Fruit fly (Drosophila melanogaster): ENCODE results near the gene obst-E.
A peak's percentile ranks its signal among the peaks of the same experiment; 100 is the strongest.

Gene obst-E

DNA sequence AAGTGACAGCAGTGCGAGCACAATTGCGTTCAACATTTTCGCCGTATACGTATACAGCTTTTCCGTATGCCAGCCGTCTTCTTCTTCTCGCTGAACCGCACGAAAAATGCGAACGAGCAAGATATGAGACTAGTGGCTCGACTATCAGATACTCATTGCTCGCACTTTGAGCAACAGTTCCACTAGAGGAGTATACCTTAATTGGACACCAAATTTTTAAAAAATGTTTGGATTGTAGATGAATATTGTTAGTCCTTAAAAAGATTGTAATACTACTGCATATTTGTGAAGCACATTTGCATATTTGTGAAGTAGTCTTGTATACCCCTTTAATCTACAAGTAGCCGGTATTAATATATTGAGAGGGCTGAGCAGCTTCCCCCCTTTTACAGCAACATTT is 12.2 kb upstream of the obst-E start (continued):
- no peak for TF ChIP-seq gfzf (GFP tag; optimal IDR thresholded peaks at IDR 0.05)
- no peak for TF ChIP-seq usp (GFP tag; optimal IDR thresholded peaks at IDR 0.05)
- no peak for TF ChIP-seq CTCF (GFP tag; optimal IDR thresholded peaks at IDR 0.05)
- TF ChIP-seq CG2129 (GFP tag; IDR thresholded peaks at IDR 0.05; ENCODE audit: partially characterized antibody) = no peak
- no peak for TF ChIP-seq CG30403 (GFP tag; optimal IDR thresholded peaks at IDR 0.05)
- 0 out of 3 replicates have a peak, but pooled peaks have one; percentile 25 for TF ChIP-seq CG17361 (GFP tag; IDR thresholded peaks at IDR 0.05)
- TF ChIP-seq CG5180 (GFP tag; optimal IDR thresholded peaks at IDR 0.05) = no peak
- no peak for TF ChIP-seq gsb-n (tag; optimal IDR thresholded peaks at IDR 0.05)
- TF ChIP-seq CG3995 (GFP tag; optimal IDR thresholded peaks at IDR 0.05) = no peak
- peak; percentile 52 for TF ChIP-seq CG18599 (GFP tag; optimal IDR thresholded peaks at IDR 0.05)
- TF ChIP-seq CG3281 (GFP tag; optimal IDR thresholded peaks at IDR 0.05) = peak; percentile 5
- TF ChIP-seq nmo (GFP tag; optimal IDR thresholded peaks at IDR 0.05) = no peak
- TF ChIP-seq CG10979 (tag; optimal IDR thresholded peaks at IDR 0.05) = no peak
- no peak for TF ChIP-seq CG7357 (GFP tag; IDR thresholded peaks at IDR 0.05)
- no peak for TF ChIP-seq al (GFP tag; IDR thresholded peaks at IDR 0.05)
- no peak for TF ChIP-seq Camta (GFP tag; optimal IDR thresholded peaks at IDR 0.05)
- peak; percentile 3 for TF ChIP-seq cwo (GFP tag; optimal IDR thresholded peaks at IDR 0.05)
- TF ChIP-seq CG12236 (GFP tag; optimal IDR thresholded peaks at IDR 0.05) = no peak
- no peak for TF ChIP-seq fu2 (GFP tag; optimal IDR thresholded peaks at IDR 0.05)
- no peak for TF ChIP-seq CG10565 (GFP tag; optimal IDR thresholded peaks at IDR 0.05)
- no peak for TF ChIP-seq CG4820 (GFP tag; optimal IDR thresholded peaks at IDR 0.05)
- TF ChIP-seq CG4730 (GFP tag; IDR thresholded peaks at IDR 0.05) = no peak
- no peak for TF ChIP-seq CG17328 (GFP tag; IDR thresholded peaks at IDR 0.05)
- no peak for TF ChIP-seq CG42726 (GFP tag; IDR thresholded peaks at IDR 0.05; ENCODE audit: partially characterized antibody)
- TF ChIP-seq CG16779 (GFP tag; IDR thresholded peaks at IDR 0.05) = no peak
- TF ChIP-seq ind (GFP tag; optimal IDR thresholded peaks at IDR 0.05) = peak; percentile 31
- no peak for TF ChIP-seq CG4360 (GFP tag; IDR thresholded peaks at IDR 0.05)
- no peak for TF ChIP-seq en (GFP tag; optimal IDR thresholded peaks at IDR 0.05)
- TF ChIP-seq HLH4C (GFP tag; IDR thresholded peaks at IDR 0.05; ENCODE audit: partially characterized antibody) = peak; percentile 84
- no peak for TF ChIP-seq Myb (GFP tag; optimal IDR thresholded peaks at IDR 0.05)
- TF ChIP-seq CG8388 (GFP tag; optimal IDR thresholded peaks at IDR 0.05) = no peak
- TF ChIP-seq CG17829 (tag; optimal IDR thresholded peaks at IDR 0.05) = no peak
- TF ChIP-seq Xrp1 (GFP tag; IDR thresholded peaks at IDR 0.05) = peak; percentile 41; the same call in 1 of the 2 replicates
- TF ChIP-seq Asciz (GFP tag; optimal IDR thresholded peaks at IDR 0.05) = no peak
- TF ChIP-seq CG32767 (GFP tag; IDR thresholded peaks at IDR 0.05) = no peak
- TF ChIP-seq sim (GFP tag; IDR thresholded peaks at IDR 0.05) = no peak
- TF ChIP-seq slbo (GFP tag; IDR thresholded peaks at IDR 0.05) = peak; percentile 50
- TF ChIP-seq CG31388 (GFP tag; optimal IDR thresholded peaks at IDR 0.05) = no peak
- no peak for TF ChIP-seq Spps (tag; optimal IDR thresholded peaks at IDR 0.05)
- no peak for TF ChIP-seq CG6765 (GFP tag; optimal IDR thresholded peaks at IDR 0.05)
- TF ChIP-seq crc (GFP tag; optimal IDR thresholded peaks at IDR 0.05) = no peak
- TF ChIP-seq CG8089 (GFP tag; optimal IDR thresholded peaks at IDR 0.05) = no peak
- TF ChIP-seq gcm2 (GFP tag; optimal IDR thresholded peaks at IDR 0.05) = no peak
- no peak for TF ChIP-seq klu (GFP tag; IDR thresholded peaks at IDR 0.05)
- no peak for TF ChIP-seq CG10366 (GFP tag; IDR thresholded peaks at IDR 0.05)
- no peak for TF ChIP-seq Hr39 (optimal IDR thresholded peaks at IDR 0.05)
- TF ChIP-seq pum (GFP tag; optimal IDR thresholded peaks at IDR 0.05) = no peak
- TF ChIP-seq D (optimal IDR thresholded peaks at IDR 0.05) = no peak
- TF ChIP-seq D (GFP tag; optimal IDR thresholded peaks at IDR 0.05) = no peak
- TF ChIP-seq trh (GFP tag; optimal IDR thresholded peaks at IDR 0.05) = no peak
- no peak for TF ChIP-seq CG3847 (GFP tag; IDR thresholded peaks at IDR 0.05)
- no peak for TF ChIP-seq trem (tag; optimal IDR thresholded peaks at IDR 0.05)
- no peak for TF ChIP-seq BEAF-32 (GFP tag; optimal IDR thresholded peaks at IDR 0.05)
- peak; percentile 40; the same call in 1 of the 2 replicates for TF ChIP-seq lmd (GFP tag; IDR thresholded peaks at IDR 0.05)

All from whole organism, embryonic.